Fruit fly (Drosophila melanogaster): ENCODE results near the gene Clic.

The Clic gene

DNA sequence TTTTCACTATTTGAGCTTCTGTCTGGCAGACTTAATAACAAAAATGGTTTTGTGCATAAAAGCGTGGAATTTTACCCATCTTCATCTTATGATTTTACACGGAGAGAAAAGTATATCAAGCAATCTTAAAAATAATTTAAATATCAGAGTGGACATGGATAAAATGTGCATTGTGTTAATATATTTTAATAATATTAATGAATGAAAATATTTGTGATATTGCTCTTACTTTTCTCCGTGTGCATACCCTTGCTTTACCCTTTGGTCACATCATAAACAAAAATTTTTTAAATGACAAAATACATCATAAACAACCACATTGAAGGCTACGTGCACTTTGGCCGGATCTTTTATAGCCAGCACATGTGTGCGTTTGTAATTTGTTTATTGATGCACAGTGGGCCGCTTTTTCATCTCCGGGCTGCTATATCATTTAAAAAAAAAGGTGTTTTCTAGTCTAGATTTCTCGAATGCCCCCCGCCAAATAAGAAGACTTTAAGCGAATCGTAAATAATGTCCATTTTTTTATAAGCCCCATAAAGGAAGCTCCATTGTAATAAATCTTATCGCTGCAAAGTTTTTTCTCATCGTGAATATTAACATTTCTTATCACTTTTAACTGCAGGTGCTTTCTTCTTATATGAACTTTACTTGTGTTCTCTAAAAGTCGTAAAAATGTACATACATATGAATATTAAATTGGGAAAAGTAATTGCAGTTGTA, 57.5 kb downstream of the Clic start (continued):
- TF ChIP-seq salm (tag; optimal IDR thresholded peaks at IDR 0.05) (peak; percentile 27), CG14441 (GFP tag; IDR thresholded peaks at IDR 0.05) (peak; percentile 57), Ssrp (tag; optimal IDR thresholded peaks at IDR 0.05) (peak; percentile 47), cad (GFP tag; optimal IDR thresholded peaks at IDR 0.05) (no peak), CG31441 (GFP tag; IDR thresholded peaks at IDR 0.05) (peak; percentile 44), Dfd (GFP tag; optimal IDR thresholded peaks at IDR 0.05) (no peak), Aef1 (GFP tag; IDR thresholded peaks at IDR 0.05) (peak; percentile 37; the same call in 2 of the 3 replicates), sisA (GFP tag; IDR thresholded peaks at IDR 0.05) (peak; percentile 52), gcm2 (GFP tag; optimal IDR thresholded peaks at IDR 0.05) (no peak), usp (GFP tag; optimal IDR thresholded peaks at IDR 0.05) (no peak), sens-2 (GFP tag; IDR thresholded peaks at IDR 0.05) (no peak), Hr51 (GFP tag; optimal IDR thresholded peaks at IDR 0.05) (peak in 1 of 2 experiments; percentile 63), gsb (GFP tag; IDR thresholded peaks at IDR 0.05) (no peak), ac (GFP tag; optimal IDR thresholded peaks at IDR 0.05) (no peak), phol (tag; optimal IDR thresholded peaks at IDR 0.05) (peak; percentile 59), shn (GFP tag; optimal IDR thresholded peaks at IDR 0.05) (peak; percentile 8), ind (GFP tag; optimal IDR thresholded peaks at IDR 0.05) (peak; percentile 48), CG13296 (GFP tag; optimal IDR thresholded peaks at IDR 0.05) (peak; percentile 39), sob (GFP tag; IDR thresholded peaks at IDR 0.05) (0 out of 2 replicates have a peak, but pooled peaks have one; percentile 62), D (optimal IDR thresholded peaks at IDR 0.05) (no peak), D (GFP tag; optimal IDR thresholded peaks at IDR 0.05) (no peak), Fer1 (GFP tag; optimal IDR thresholded peaks at IDR 0.05) (peak; percentile 45), fd96Cb (tag; optimal IDR thresholded peaks at IDR 0.05) (peak; percentile 50), CG6272 (GFP tag; IDR thresholded peaks at IDR 0.05) (no peak), tap (tag; optimal IDR thresholded peaks at IDR 0.05) (peak; percentile 55), chinmo (GFP tag; IDR thresholded peaks at IDR 0.05; ENCODE audit: partially characterized antibody) (no peak), CG31224 (GFP tag; IDR thresholded peaks at IDR 0.05) (no peak), ab (GFP tag; optimal IDR thresholded peaks at IDR 0.05) (no peak), CG18476 (GFP tag; optimal IDR thresholded peaks at IDR 0.05) (peak; percentile 11), Scr (GFP tag; IDR thresholded peaks at IDR 0.05; ENCODE audit: partially characterized antibody) (no peak), crp (GFP tag; optimal IDR thresholded peaks at IDR 0.05) (no peak), CoRest (tag; optimal IDR thresholded peaks at IDR 0.05) (peak; percentile 48), CG5953 (GFP tag; IDR thresholded peaks at IDR 0.05) (no peak), CG12236 (GFP tag; optimal IDR thresholded peaks at IDR 0.05) (no peak), Abd-B (GFP tag; optimal IDR thresholded peaks at IDR 0.05) (peak; percentile 60), abd-A (tag; optimal IDR thresholded peaks at IDR 0.05) (no peak), CG8478 (optimal IDR thresholded peaks at IDR 0.05) (no peak), disco-r (GFP tag; optimal IDR thresholded peaks at IDR 0.05) (no peak), tin (GFP tag; optimal IDR thresholded peaks at IDR 0.05) (peak; percentile 4), pum (GFP tag; optimal IDR thresholded peaks at IDR 0.05) (no peak), CG5245 (GFP tag; optimal IDR thresholded peaks at IDR 0.05) (no peak), nmo (GFP tag; optimal IDR thresholded peaks at IDR 0.05) (peak; percentile 67), Jarid2 (GFP tag; optimal IDR thresholded peaks at IDR 0.05) (no peak), CG16863 (GFP tag; optimal IDR thresholded peaks at IDR 0.05) (no peak), lov (optimal IDR thresholded peaks at IDR 0.05) (no peak), lov (GFP tag; IDR thresholded peaks at IDR 0.05) (0 out of 3 replicates have a peak, but pooled peaks have one; percentile 6), Dip3 (GFP tag; optimal IDR thresholded peaks at IDR 0.05) (no peak), CG1832 (GFP tag; optimal IDR thresholded peaks at IDR 0.05) (no peak), fd102C (GFP tag; optimal IDR thresholded peaks at IDR 0.05) (no peak), toy (GFP tag; IDR thresholded peaks at IDR 0.05) (no peak), CG6854 (GFP tag; optimal IDR thresholded peaks at IDR 0.05) (no peak)
